Worm (Caenorhabditis elegans) whole organism, young adult: ENCODE measurements around the gene str-174.

Experiments
- K11D2.4 ChIP-seq: fragments of 200-800 bp; sonication (Bioruptor generic); IDR thresholded peaks from 2 replicates; pipeline ENCODE4 v1.3.6; 2022; ENCODE audit warnings: missing genetic modification reagents, missing genetic modification characterization, missing compliant biosample characterization
- ZK185.1 ChIP-seq: sonication (generic microtip); optimal IDR thresholded peaks from 2 replicates; lab custom pipeline; 2016; ENCODE audit warnings: mild to moderate bottlenecking, missing genetic modification characterization, missing compliant biosample characterization; ENCODE audit not compliant: poor library complexity, severe bottlenecking
- ceh-40 ChIP-seq: fragments of 200-800 bp; sonication (Bioruptor generic); IDR thresholded peaks from 2 replicates; pipeline ENCODE4 v1.3.6; 2022; ENCODE audit warnings: missing genetic modification characterization, missing compliant biosample characterization
- egl-18 ChIP-seq: fragments of 200-800 bp; sonication (Bioruptor generic); IDR thresholded peaks from 2 replicates; pipeline ENCODE4 v1.3.6; 2022; ENCODE audit warnings: missing genetic modification reagents, missing genetic modification characterization, missing compliant biosample characterization
- ets-4 ChIP-seq: fragments of 200-800 bp; sonication (Bioruptor generic); optimal IDR thresholded peaks from 2 replicates; lab custom pipeline; 2018; ENCODE audit warnings: mild to moderate bottlenecking, missing genetic modification characterization, missing compliant biosample characterization
- hlh-26 ChIP-seq: fragments of 200-800 bp; sonication (Bioruptor generic); conservative IDR thresholded peaks from 2 replicates; pipeline ENCODE4 v1.3.6; 2022; ENCODE audit warnings: missing genetic modification reagents, missing genetic modification characterization, missing compliant biosample characterization
- madf-8 ChIP-seq: fragments of 200-800 bp; sonication (Bioruptor generic); conservative IDR thresholded peaks from 2 replicates; pipeline ENCODE4 v1.3.6; 2022; ENCODE audit warnings: missing genetic modification reagents, missing genetic modification characterization, missing compliant biosample characterization
- sptf-2 ChIP-seq: fragments of 200-800 bp; sonication (Bioruptor generic); optimal IDR thresholded peaks from 2 replicates; lab custom pipeline; 2018; ENCODE audit warnings: mild to moderate bottlenecking, missing genetic modification characterization, missing compliant biosample characterization
- unc-62 ChIP-seq: fragments of 150-350 bp; optimal IDR thresholded peaks from 2 replicates; lab custom pipeline; 2014; ENCODE audit warnings: missing biosample characterization, missing genetic modification reagents, missing genetic modification characterization
- ztf-28 ChIP-seq: fragments of 200-800 bp; sonication (Bioruptor generic); IDR thresholded peaks from 2 replicates; pipeline ENCODE4 v1.3.6; 2022; ENCODE audit warnings: missing genetic modification reagents, missing genetic modification characterization, missing compliant biosample characterization

DNA sequence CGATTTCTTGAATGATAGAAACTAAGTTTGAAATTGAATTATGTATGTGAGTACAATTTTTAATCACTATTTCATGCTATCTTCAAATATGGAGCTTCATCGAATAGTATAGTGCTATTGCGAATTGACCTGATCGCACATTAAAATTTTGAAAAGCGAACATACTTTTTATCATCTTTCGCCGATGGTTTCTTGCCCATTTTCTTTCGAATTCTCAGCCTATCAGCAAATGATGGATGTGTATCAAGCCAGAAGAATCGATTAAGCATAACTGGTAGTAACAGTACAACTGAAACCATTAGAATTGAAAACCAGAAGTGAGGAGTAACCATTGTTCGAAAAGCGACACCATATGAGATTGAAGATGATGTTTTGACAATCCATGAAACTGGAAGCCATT, 44.9 kb downstream of the str-174 start:
- TF ChIP-seq ets-4 (GFP tag; lab: Kevin White, UChicago) = no peak
- TF ChIP-seq egl-18 = no peak
- TF ChIP-seq sptf-2 (GFP tag; lab: Kevin White, UChicago) = no peak
- no peak for TF ChIP-seq madf-8 (GFP tag; lab: Robert Waterston, UW)
- no peak for TF ChIP-seq unc-62 (GFP tag; lab: Kevin White, UChicago)
- TF ChIP-seq hlh-26 (GFP tag; lab: Robert Waterston, UW) = no peak
- TF ChIP-seq ZK185.1 (tag; lab: Kevin White, UChicago) = no peak
- TF ChIP-seq ztf-28 (GFP tag; lab: Robert Waterston, UW) = no peak
- TF ChIP-seq K11D2.4 = no peak
- TF ChIP-seq ceh-40 (GFP tag; lab: Robert Waterston, UW) = no peak
